Worm (Caenorhabditis elegans) whole organism, L1 larva: ENCODE data around the gene F09F9.2.

ENCODE experiments used
- C04F5.9 ChIP-seq: sonication (generic microtip); optimal IDR thresholded peaks from 2 replicates; lab custom pipeline; 2016; ENCODE audit warnings: missing genetic modification characterization, missing compliant biosample characterization
- F16B12.6 ChIP-seq: fragments of 150-350 bp; optimal IDR thresholded peaks from 2 replicates; lab custom pipeline; 2014; ENCODE audit warnings: missing biosample characterization, missing genetic modification characterization
- Y116A8C.19 ChIP-seq: sonication (generic microtip); optimal IDR thresholded peaks from 2 replicates; lab custom pipeline; 2016; ENCODE audit warnings: missing compliant biosample characterization, missing genetic modification characterization, borderline replicate concordance
- aly-2 ChIP-seq: fragments of 150-350 bp; optimal IDR thresholded peaks from 2 replicates; lab custom pipeline; 2014; ENCODE audit warnings: missing biosample characterization, missing genetic modification characterization
- blmp-1 ChIP-seq: fragments of 150-350 bp; optimal IDR thresholded peaks from 2 replicates; lab custom pipeline; 2014; ENCODE audit warnings: missing biosample characterization, missing genetic modification characterization
- ceh-63 ChIP-seq: fragments of 200-800 bp; sonication (Bioruptor generic); optimal IDR thresholded peaks from 2 replicates; lab custom pipeline; 2018; ENCODE audit warnings: mild to moderate bottlenecking, missing genetic modification characterization, missing compliant biosample characterization
- ceh-82 ChIP-seq, 3 experiments: fragments of 150-350 bp in 1 of 3; sonication (generic microtip) in 2 of 3; optimal IDR thresholded peaks; 2 replicates each; lab custom pipeline; 2014 to 2017; ENCODE audit warnings: missing biosample characterization in 3 of 3, missing genetic modification characterization in 3 of 3
- ceh-88 ChIP-seq: fragments of 200-800 bp; sonication (Bioruptor generic); IDR thresholded peaks from 2 replicates; pipeline ENCODE4 v1.3.6; 2022; ENCODE audit warnings: missing genetic modification characterization, missing compliant biosample characterization
- ces-1 ChIP-seq: fragments of 150-350 bp; optimal IDR thresholded peaks from 2 replicates; lab custom pipeline; 2014; ENCODE audit warnings: missing biosample characterization, missing genetic modification reagents, missing genetic modification characterization
- dpl-1 ChIP-seq, 3 experiments: fragments of 150-350 bp in 2 of 3; sonication (generic microtip) in 1 of 3; optimal IDR thresholded peaks; 2 replicates each; lab custom pipeline; 2014 to 2017; ENCODE audit warnings: missing biosample characterization in 3 of 3, missing genetic modification characterization in 3 of 3, missing genetic modification reagents in 3 of 3
- dsc-1 ChIP-seq: sonication (generic microtip); optimal IDR thresholded peaks from 2 replicates; lab custom pipeline; 2016; ENCODE audit warnings: mild to moderate bottlenecking, missing genetic modification characterization, missing compliant biosample characterization
- efl-1 ChIP-seq, 4 experiments: fragments of 150-350 bp; optimal IDR thresholded peaks in 3 of 4; peaks in 1 of 4; 1 replicate in 1 of 4; 2 replicates in 3 of 4; lab custom pipeline; 2014; ENCODE audit warnings: missing biosample characterization in 2 of 4, missing genetic modification characterization in 2 of 4, missing genetic modification reagents in 2 of 4
- egl-27 ChIP-seq, 2 experiments: fragments of 150-350 bp in 1 of 2; sonication (generic microtip); optimal IDR thresholded peaks; 3 replicates each; lab custom pipeline; 2017 to 2018; ENCODE audit warnings: missing biosample characterization in 2 of 2, missing genetic modification characterization in 2 of 2, missing genetic modification reagents in 2 of 2
- elt-3 ChIP-seq, 6 experiments: fragments of 150-350 bp in 1 of 6; sonication (generic microtip); optimal IDR thresholded peaks; 2 replicates each; lab custom pipeline; 2017 to 2018; ENCODE audit warnings: missing biosample characterization in 6 of 6, missing genetic modification characterization in 6 of 6, inconsistent platforms in 1 of 6
- fkh-10 ChIP-seq: sonication (generic microtip); optimal IDR thresholded peaks from 2 replicates; lab custom pipeline; 2017; ENCODE audit warnings: missing biosample characterization, missing genetic modification reagents, missing genetic modification characterization
- fkh-8 ChIP-seq: sonication (generic microtip); optimal IDR thresholded peaks from 2 replicates; lab custom pipeline; 2016; ENCODE audit warnings: mild to moderate bottlenecking, missing genetic modification characterization, missing compliant biosample characterization
- grh-1 ChIP-seq: fragments of 200-800 bp; sonication (Bioruptor generic); IDR thresholded peaks from 2 replicates; pipeline ENCODE4 v1.3.6; 2022; ENCODE audit warnings: missing genetic modification reagents, missing genetic modification characterization, missing compliant biosample characterization
- hlh-17 ChIP-seq: fragments of 200-800 bp; sonication (Bioruptor generic); optimal IDR thresholded peaks from 2 replicates; lab custom pipeline; 2018; ENCODE audit warnings: missing genetic modification characterization, mild to moderate bottlenecking, missing compliant biosample characterization, moderate library complexity, borderline replicate concordance
- hlh-4 ChIP-seq: sonication (generic microtip); optimal IDR thresholded peaks from 2 replicates; lab custom pipeline; 2016; ENCODE audit warnings: mild to moderate bottlenecking, missing genetic modification characterization, missing compliant biosample characterization
- hpl-2 ChIP-seq: fragments of 150-350 bp; optimal IDR thresholded peaks from 2 replicates; lab custom pipeline; 2014; ENCODE audit warnings: missing biosample characterization, missing genetic modification reagents, missing genetic modification characterization
- isw-1 ChIP-seq: fragments of 200-800 bp; sonication (Bioruptor generic); IDR thresholded peaks from 2 replicates; pipeline ENCODE4 v1.3.6; 2022; ENCODE audit warnings: missing genetic modification characterization, missing compliant biosample characterization
- lin-13 ChIP-seq: fragments of 150-350 bp; optimal IDR thresholded peaks from 2 replicates; lab custom pipeline; 2014; ENCODE audit warnings: missing biosample characterization, missing genetic modification reagents, missing genetic modification characterization
- lin-15B ChIP-seq: fragments of 150-350 bp; sonication (generic microtip); optimal IDR thresholded peaks from 3 replicates; lab custom pipeline; 2014; ENCODE audit warnings: missing biosample characterization, missing genetic modification characterization
- lin-35 ChIP-seq, 2 experiments: fragments of 150-350 bp; optimal IDR thresholded peaks; 2 replicates each; lab custom pipeline; 2014; ENCODE audit warnings: missing biosample characterization in 2 of 2, missing genetic modification characterization in 2 of 2, missing genetic modification reagents in 2 of 2
- mab-9 ChIP-seq: fragments of 200-800 bp; sonication (Bioruptor generic); IDR thresholded peaks from 2 replicates; pipeline ENCODE4 v1.3.6; 2022; ENCODE audit warnings: missing genetic modification reagents, missing genetic modification characterization, missing compliant biosample characterization
- mef-2 ChIP-seq: fragments of 150-350 bp; optimal IDR thresholded peaks from 2 replicates; lab custom pipeline; 2014; ENCODE audit warnings: missing biosample characterization, missing genetic modification characterization
- mep-1 ChIP-seq: fragments of 150-350 bp; optimal IDR thresholded peaks from 2 replicates; lab custom pipeline; 2014; ENCODE audit warnings: missing biosample characterization, missing genetic modification characterization
- nhr-11 ChIP-seq: fragments of 150-350 bp; optimal IDR thresholded peaks from 2 replicates; lab custom pipeline; 2014; ENCODE audit warnings: missing biosample characterization, missing genetic modification characterization
- nhr-12 ChIP-seq: sonication (generic microtip); optimal IDR thresholded peaks from 2 replicates; lab custom pipeline; 2017; ENCODE audit warnings: missing biosample characterization, missing genetic modification characterization
- nhr-20 ChIP-seq: sonication (generic microtip); optimal IDR thresholded peaks from 2 replicates; lab custom pipeline; 2016; ENCODE audit warnings: mild to moderate bottlenecking, missing genetic modification characterization, missing compliant biosample characterization
- nhr-237 ChIP-seq: fragments of 150-350 bp; optimal IDR thresholded peaks from 2 replicates; lab custom pipeline; 2014; ENCODE audit warnings: missing biosample characterization, missing genetic modification characterization
- nhr-28 ChIP-seq: fragments of 150-350 bp; optimal IDR thresholded peaks from 2 replicates; lab custom pipeline; 2014; ENCODE audit warnings: missing biosample characterization, missing genetic modification characterization
- nhr-77 ChIP-seq: fragments of 150-350 bp; optimal IDR thresholded peaks from 2 replicates; lab custom pipeline; 2014; ENCODE audit warnings: missing biosample characterization, missing genetic modification characterization
- nhr-90 ChIP-seq: sonication (generic microtip); optimal IDR thresholded peaks from 2 replicates; lab custom pipeline; 2016; ENCODE audit warnings: mild to moderate bottlenecking, missing genetic modification characterization, missing compliant biosample characterization; ENCODE audit not compliant: poor library complexity
- pag-3 ChIP-seq: sonication (generic microtip); optimal IDR thresholded peaks from 2 replicates; lab custom pipeline; 2017; ENCODE audit warnings: missing genetic modification characterization, mild to moderate bottlenecking, missing compliant biosample characterization, antibody characterized with exemption, borderline replicate concordance; ENCODE audit not compliant: insufficient read depth
- pax-3 ChIP-seq: fragments of 200-800 bp; sonication (Bioruptor generic); optimal IDR thresholded peaks from 2 replicates; lab custom pipeline; 2018; ENCODE audit warnings: mild to moderate bottlenecking, missing genetic modification characterization, moderate library complexity, missing compliant biosample characterization
- rnt-1 ChIP-seq: sonication (generic microtip); optimal IDR thresholded peaks from 2 replicates; lab custom pipeline; 2016; ENCODE audit warnings: mild to moderate bottlenecking, missing genetic modification characterization, moderate library complexity, missing compliant biosample characterization
- snpc-4 ChIP-seq: fragments of 150-350 bp; optimal IDR thresholded peaks from 2 replicates; lab custom pipeline; 2014; ENCODE audit warnings: missing biosample characterization, missing genetic modification characterization
- sox-4 ChIP-seq: sonication (generic microtip); optimal IDR thresholded peaks from 2 replicates; lab custom pipeline; 2016; ENCODE audit warnings: missing genetic modification characterization, missing compliant biosample characterization
- sptf-1 ChIP-seq: fragments of 150-350 bp; optimal IDR thresholded peaks from 2 replicates; lab custom pipeline; 2014; ENCODE audit warnings: missing biosample characterization, missing genetic modification characterization
- swsn-7 ChIP-seq: sonication (generic microtip); optimal IDR thresholded peaks from 2 replicates; lab custom pipeline; 2016; ENCODE audit warnings: missing genetic modification characterization, missing compliant biosample characterization
- unc-130 ChIP-seq: fragments of 150-350 bp; optimal IDR thresholded peaks from 2 replicates; lab custom pipeline; 2017; ENCODE audit warnings: missing biosample characterization, missing genetic modification characterization, inconsistent platforms
- unc-30 ChIP-seq: sonication (generic microtip); optimal IDR thresholded peaks from 2 replicates; lab custom pipeline; 2017; ENCODE audit warnings: missing biosample characterization, missing genetic modification characterization
- unc-86 ChIP-seq: sonication (generic microtip); optimal IDR thresholded peaks from 2 replicates; lab custom pipeline; 2016; ENCODE audit warnings: missing genetic modification characterization, missing compliant biosample characterization
- unc-98 ChIP-seq: fragments of 200-800 bp; sonication (Bioruptor generic); IDR thresholded peaks from 2 replicates; pipeline ENCODE4 v1.3.6; 2022; ENCODE audit warnings: missing genetic modification characterization, missing compliant biosample characterization
- vab-15 ChIP-seq: sonication (generic microtip); optimal IDR thresholded peaks from 2 replicates; lab custom pipeline; 2017; ENCODE audit warnings: missing genotype, mild to moderate bottlenecking, missing genetic modification characterization, missing compliant biosample characterization
- xbp-1 ChIP-seq: sonication (generic microtip); optimal IDR thresholded peaks from 2 replicates; lab custom pipeline; 2016; ENCODE audit warnings: missing genetic modification characterization, missing compliant biosample characterization
- zag-1 ChIP-seq: fragments of 150-350 bp; optimal IDR thresholded peaks from 2 replicates; lab custom pipeline; 2014; ENCODE audit warnings: missing biosample characterization, missing genetic modification characterization
- ztf-11 ChIP-seq, 2 experiments: sonication (generic microtip); optimal IDR thresholded peaks; 2 replicates each; lab custom pipeline; 2016 to 2017; ENCODE audit warnings: missing genetic modification characterization in 2 of 2, missing biosample characterization in 1 of 2, missing compliant biosample characterization in 1 of 2
- ztf-4 ChIP-seq: fragments of 150-350 bp; optimal IDR thresholded peaks from 2 replicates; lab custom pipeline; 2014; ENCODE audit warnings: missing biosample characterization, missing genetic modification characterization

The F09F9.2 gene

DNA sequence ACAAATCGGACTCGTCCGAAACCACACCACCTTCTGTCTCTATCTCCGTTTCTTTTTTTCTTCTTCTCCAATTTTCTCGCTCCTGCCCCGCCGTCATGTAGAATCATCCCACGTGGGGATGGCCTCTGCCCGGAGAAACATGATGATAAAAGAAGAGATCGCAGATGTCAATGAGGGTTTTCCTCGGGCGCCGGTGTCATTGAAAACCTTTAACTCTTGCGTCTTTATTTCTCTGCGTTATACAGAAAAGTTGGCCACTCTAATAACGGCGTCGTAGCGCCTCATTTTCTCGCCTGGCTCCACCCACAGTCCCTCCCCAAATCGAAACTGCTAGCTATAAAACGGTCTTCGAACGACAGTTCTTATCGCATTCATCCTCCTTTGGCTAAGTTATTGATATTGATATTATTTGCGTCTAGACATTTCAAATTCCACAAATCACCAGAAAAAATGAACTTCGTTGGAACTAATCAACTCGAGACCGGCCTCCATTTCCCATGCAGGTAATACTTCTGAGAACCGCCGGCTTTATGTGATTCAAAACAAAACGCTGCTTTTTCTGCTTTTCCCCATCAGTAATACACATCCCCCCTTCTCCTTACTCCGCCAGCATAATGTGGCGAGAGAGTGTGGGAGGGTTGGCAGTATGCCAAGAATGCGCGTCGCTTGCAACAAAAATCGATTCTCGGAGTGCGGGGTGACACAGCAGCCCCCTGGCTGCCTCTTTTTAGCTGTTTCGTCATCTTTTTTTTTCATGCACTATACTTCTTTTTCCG is 34.0 kb upstream of the F09F9.2 start (continued):
- TF ChIP-seq zag-1 (tag; lab: Kevin White, UChicago) (no peak), mab-9 (GFP tag; lab: Robert Waterston, UW) (no peak; the same call in 1 of the 2 replicates), fkh-10 (GFP tag; lab: Kevin White, UChicago) (peak; percentile 64), ztf-4 (tag; lab: Kevin White, UChicago) (peak; percentile 24), ceh-88 (GFP tag; lab: Robert Waterston, UW) (0 out of 2 replicates have a peak, but pooled peaks have one; percentile 19), xbp-1 (peak; percentile 32), hlh-4 (tag; lab: Kevin White, UChicago) (no peak), egl-27 (tag; optimal IDR thresholded peaks at IDR 0.05; lab: Kevin White, UChicago) (no peak), mep-1 (tag; lab: Kevin White, UChicago) (peak; percentile 66), unc-98 (GFP tag; lab: Robert Waterston, UW) (no peak), lin-15B (tag; lab: Kevin White, UChicago) (no peak), Y116A8C.19 (no peak), lin-13 (GFP tag; lab: Kevin White, UChicago) (peak; percentile 56), dsc-1 (tag; lab: Kevin White, UChicago) (peak; percentile 44), blmp-1 (tag; lab: Kevin White, UChicago) (peak; percentile 77), ceh-63 (no peak), nhr-11 (no peak), unc-30 (tag; lab: Kevin White, UChicago) (no peak), pag-3 (no peak), nhr-28 (tag; lab: Kevin White, UChicago) (no peak), hlh-17 (no peak), dpl-1 (GFP tag; optimal IDR thresholded peaks at IDR 0.05; lab: Kevin White, UChicago) (peak; percentile 1 to 19 (median 7)), C04F5.9 (no peak), F16B12.6 (tag; lab: Kevin White, UChicago) (peak; percentile 10), rnt-1 (tag; lab: Kevin White, UChicago) (peak; percentile 80), snpc-4 (peak; percentile 7), lin-35 (GFP tag; optimal IDR thresholded peaks at IDR 0.05; lab: Kevin White, UChicago) (peak; percentile 43 to 60), nhr-20 (tag; lab: Kevin White, UChicago) (peak; percentile 91), hpl-2 (no peak), nhr-77 (tag; lab: Kevin White, UChicago) (peak; percentile 82), ces-1 (GFP tag; lab: Kevin White, UChicago) (no peak), sptf-1 (tag; lab: Kevin White, UChicago) (no peak), vab-15 (tag; lab: Kevin White, UChicago) (no peak), unc-86 (tag; lab: Kevin White, UChicago) (peak; percentile 69), nhr-12 (tag; lab: Kevin White, UChicago) (no peak), sox-4 (peak; percentile 57), fkh-8 (tag; lab: Kevin White, UChicago) (peak; percentile 87), elt-3 (tag; optimal IDR thresholded peaks at IDR 0.05; lab: Kevin White, UChicago) (peak in 2 of 6 experiments; percentile 39 to 83), aly-2 (tag; lab: Kevin White, UChicago) (no peak), ztf-11 (tag; optimal IDR thresholded peaks at IDR 0.05; lab: Kevin White, UChicago) (peak in 1 of 2 experiments; percentile 16), nhr-90 (tag; lab: Kevin White, UChicago) (peak; percentile 79), unc-130 (peak; percentile 78), swsn-7 (tag; lab: Kevin White, UChicago) (peak; percentile 64), pax-3 (tag; lab: Kevin White, UChicago) (peak; percentile 19), grh-1 (GFP tag; lab: Robert Waterston, UW) (0 out of 2 replicates have a peak, but pooled peaks have one; percentile 39), efl-1 (optimal IDR thresholded peaks at IDR 0.05; lab: Kevin White, UChicago) (peak; percentile 2 to 22), efl-1 (GFP tag; optimal IDR thresholded peaks at IDR 0.05 in 1 of 2; lab: Kevin White, UChicago) (peak in 1 of 2 experiments; percentile 90), isw-1 (GFP tag; lab: Robert Waterston, UW) (peak; percentile 44; the same call in 1 of the 2 replicates), ceh-82 (tag; optimal IDR thresholded peaks at IDR 0.05; lab: Kevin White, UChicago) (peak; percentile 40 to 58 (median 58)), mef-2 (tag; lab: Kevin White, UChicago) (peak; percentile 28), nhr-237 (tag; lab: Kevin White, UChicago) (no peak)
